Worm (Caenorhabditis elegans) whole organism, L4 larva: ENCODE data around the gene F54E7.9.

Experiments
- D1046.2 ChIP-seq: fragments of 200-800 bp; sonication (Bioruptor generic); IDR thresholded peaks from 2 replicates; pipeline ENCODE4 v1.3.6; 2022; ENCODE audit warnings: missing genetic modification characterization, missing compliant biosample characterization
- F10B5.3 ChIP-seq: sonication (generic microtip); optimal IDR thresholded peaks from 2 replicates; lab custom pipeline; 2016; ENCODE audit warnings: mild to moderate bottlenecking, missing genetic modification characterization, missing compliant biosample characterization
- F37D6.2 ChIP-seq: sonication (generic microtip); optimal IDR thresholded peaks from 2 replicates; lab custom pipeline; 2016; ENCODE audit warnings: mild to moderate bottlenecking, missing genetic modification characterization, missing compliant biosample characterization
- Y105C5A.15 ChIP-seq: fragments of 200-800 bp; sonication (Bioruptor generic); IDR thresholded peaks from 2 replicates; pipeline ENCODE4 v1.3.6; 2022; ENCODE audit warnings: missing genetic modification characterization, missing compliant biosample characterization
- Y48G9A.11 ChIP-seq: fragments of 200-800 bp; sonication (Bioruptor generic); IDR thresholded peaks from 2 replicates; pipeline ENCODE4 v1.3.6; 2022; ENCODE audit warnings: missing genetic modification reagents, missing genetic modification characterization, missing compliant biosample characterization
- Y5F2A.4 ChIP-seq: fragments of 200-800 bp; sonication (Bioruptor generic); optimal IDR thresholded peaks from 2 replicates; lab custom pipeline; 2018; ENCODE audit warnings: mild to moderate bottlenecking, missing genetic modification characterization, missing compliant biosample characterization
- aha-1 ChIP-seq: fragments of 150-350 bp; peaks from one replicate; lab custom pipeline; 2014; ENCODE audit warnings: missing biosample characterization, missing genetic modification characterization
- arid-1 ChIP-seq: fragments of 200-800 bp; sonication (Bioruptor generic); conservative IDR thresholded peaks from 2 replicates; pipeline ENCODE4 v1.3.6; 2022; ENCODE audit warnings: missing genetic modification reagents, missing genetic modification characterization, missing compliant biosample characterization
- ceh-20 ChIP-seq: fragments of 200-800 bp; sonication (Bioruptor generic); IDR thresholded peaks from 2 replicates; pipeline ENCODE4 v1.3.6; 2022; ENCODE audit warnings: missing genetic modification reagents, missing genetic modification characterization, missing compliant biosample characterization
- ceh-28 ChIP-seq: fragments of 150-350 bp; optimal IDR thresholded peaks from 2 replicates; lab custom pipeline; 2014; ENCODE audit warnings: missing biosample characterization, missing genetic modification reagents, missing genetic modification characterization
- ceh-32 ChIP-seq: sonication (generic microtip); optimal IDR thresholded peaks from 2 replicates; lab custom pipeline; 2016; ENCODE audit warnings: mild to moderate bottlenecking, missing genetic modification characterization, missing compliant biosample characterization; ENCODE audit not compliant: poor library complexity
- ces-1 ChIP-seq: fragments of 150-350 bp; sonication (generic microtip); optimal IDR thresholded peaks from 4 replicates; lab custom pipeline; 2014; ENCODE audit warnings: missing biosample characterization, missing genetic modification reagents, missing genetic modification characterization
- ctbp-1 ChIP-seq: fragments of 200-800 bp; sonication (Bioruptor generic); IDR thresholded peaks from 2 replicates; pipeline ENCODE4 v1.3.6; 2022; ENCODE audit warnings: missing genetic modification reagents, missing genetic modification characterization, missing compliant biosample characterization
- daf-19 ChIP-seq: fragments of 200-800 bp; sonication (Bioruptor generic); conservative IDR thresholded peaks from 2 replicates; pipeline ENCODE4 v1.3.6; 2022; ENCODE audit warnings: missing genetic modification characterization, missing compliant biosample characterization
- dmd-8 ChIP-seq: fragments of 200-800 bp; sonication (Bioruptor generic); IDR thresholded peaks from 2 replicates; pipeline ENCODE4 v1.3.6; 2022; ENCODE audit warnings: missing genetic modification characterization, missing compliant biosample characterization
- dpl-1 ChIP-seq: fragments of 150-350 bp; optimal IDR thresholded peaks from 2 replicates; lab custom pipeline; 2014; ENCODE audit warnings: missing biosample characterization, missing genetic modification reagents, missing genetic modification characterization
- egl-27 ChIP-seq: sonication (generic microtip); optimal IDR thresholded peaks from 3 replicates; lab custom pipeline; 2017; ENCODE audit warnings: missing biosample characterization, missing genetic modification reagents, missing genetic modification characterization
- hif-1 ChIP-seq, 2 experiments: sonication (generic microtip); optimal IDR thresholded peaks; 2 replicates each; lab custom pipeline; 2016 to 2017; ENCODE audit warnings: missing compliant biosample characterization in 2 of 2, missing genetic modification characterization in 2 of 2, missing genetic modification reagents in 2 of 2, missing genotype in 2 of 2, mild to moderate bottlenecking in 1 of 2
- hmg-1.1 ChIP-seq: fragments of 200-800 bp; sonication (Bioruptor generic); IDR thresholded peaks from 2 replicates; pipeline ENCODE4 v1.3.6; 2022; ENCODE audit warnings: missing genetic modification reagents, missing genetic modification characterization, missing compliant biosample characterization
- jun-1 ChIP-seq: fragments of 150-350 bp; optimal IDR thresholded peaks from 2 replicates; lab custom pipeline; 2014; ENCODE audit warnings: missing biosample characterization, missing genetic modification reagents, missing genetic modification characterization
- lim-7 ChIP-seq: fragments of 200-800 bp; sonication (Bioruptor generic); IDR thresholded peaks from 2 replicates; pipeline ENCODE4 v1.3.6; 2022; ENCODE audit warnings: missing genetic modification characterization, missing compliant biosample characterization
- lin-1 ChIP-seq: fragments of 200-800 bp; sonication (Bioruptor generic); IDR thresholded peaks from 2 replicates; pipeline ENCODE4 v1.3.6; 2022; ENCODE audit warnings: missing genetic modification reagents, missing genetic modification characterization, missing compliant biosample characterization
- lin-38 ChIP-seq: fragments of 200-800 bp; sonication (Bioruptor generic); IDR thresholded peaks from 2 replicates; pipeline ENCODE4 v1.3.6; 2022; ENCODE audit warnings: missing genetic modification reagents, missing genetic modification characterization, missing compliant biosample characterization
- lin-39 ChIP-seq: fragments of 150-350 bp; optimal IDR thresholded peaks from 2 replicates; lab custom pipeline; 2014; ENCODE audit warnings: missing biosample characterization, missing genetic modification reagents, missing genetic modification characterization
- madf-5 ChIP-seq, 2 experiments: fragments of 200-800 bp; sonication (Bioruptor generic); IDR thresholded peaks; 2 replicates each; pipeline ENCODE4 v1.3.6; 2022; ENCODE audit warnings: missing compliant biosample characterization in 2 of 2, missing genetic modification characterization in 2 of 2
- mdl-1 ChIP-seq, 2 experiments: fragments of 150-350 bp in 1 of 2; sonication (generic microtip) in 1 of 2; optimal IDR thresholded peaks; 2 replicates each; lab custom pipeline; 2014 to 2017; ENCODE audit warnings: missing biosample characterization in 2 of 2, missing genetic modification characterization in 2 of 2
- mep-1 ChIP-seq: fragments of 150-350 bp; sonication (generic microtip); optimal IDR thresholded peaks from 3 replicates; lab custom pipeline; 2014; ENCODE audit warnings: missing biosample characterization, missing genetic modification characterization
- mxl-2 ChIP-seq: fragments of 200-800 bp; sonication (Bioruptor generic); conservative IDR thresholded peaks from 2 replicates; pipeline ENCODE4 v1.3.6; 2022; ENCODE audit warnings: missing genetic modification reagents, missing genetic modification characterization, missing compliant biosample characterization
- nhr-10 ChIP-seq: fragments of 150-350 bp; optimal IDR thresholded peaks from 2 replicates; lab custom pipeline; 2014; ENCODE audit warnings: missing biosample characterization, missing genetic modification characterization
- nhr-25 ChIP-seq: sonication (generic microtip); optimal IDR thresholded peaks from 2 replicates; lab custom pipeline; 2017; ENCODE audit warnings: missing genetic modification characterization, mild to moderate bottlenecking, missing compliant biosample characterization, antibody characterized with exemption, moderate library complexity, borderline replicate concordance; ENCODE audit not compliant: insufficient read depth
- nhr-28 ChIP-seq: fragments of 150-350 bp; optimal IDR thresholded peaks from 2 replicates; lab custom pipeline; 2014; ENCODE audit warnings: missing biosample characterization, missing genetic modification characterization
- nhr-41 ChIP-seq: fragments of 200-800 bp; sonication (Bioruptor generic); IDR thresholded peaks from 2 replicates; pipeline ENCODE4 v1.3.6; 2022; ENCODE audit warnings: missing genetic modification reagents, missing genetic modification characterization, missing compliant biosample characterization
- nhr-42 ChIP-seq: fragments of 200-800 bp; sonication (Bioruptor generic); IDR thresholded peaks from 2 replicates; pipeline ENCODE4 v1.3.6; 2022; ENCODE audit warnings: missing genetic modification characterization, missing compliant biosample characterization
- nhr-48 ChIP-seq: sonication (generic microtip); optimal IDR thresholded peaks from 2 replicates; lab custom pipeline; 2016; ENCODE audit warnings: mild to moderate bottlenecking, missing genetic modification characterization, missing compliant biosample characterization
- pha-4 ChIP-seq, 2 experiments: fragments of 150-350 bp in 1 of 2; fragments of 200-800 bp in 1 of 2; sonication (Bioruptor generic) in 1 of 2; IDR thresholded peaks in 1 of 2; optimal IDR thresholded peaks in 1 of 2; 2 replicates each; pipeline versions ENCODE4 v1.3.6 to Lab custom; 2014 to 2022; ENCODE audit warnings: missing genetic modification characterization in 2 of 2, missing genetic modification reagents in 2 of 2, missing biosample characterization in 1 of 2, missing compliant biosample characterization in 1 of 2
- rbr-2 ChIP-seq: sonication (generic microtip); optimal IDR thresholded peaks from 2 replicates; lab custom pipeline; 2016; ENCODE audit warnings: missing genotype, missing genetic modification characterization, missing compliant biosample characterization
- sdz-12 ChIP-seq: fragments of 200-800 bp; sonication (Bioruptor generic); optimal IDR thresholded peaks from 2 replicates; lab custom pipeline; 2018; ENCODE audit warnings: mild to moderate bottlenecking, missing genetic modification characterization, missing compliant biosample characterization
- set-16 ChIP-seq: fragments of 200-800 bp; sonication (Bioruptor generic); IDR thresholded peaks from 2 replicates; pipeline ENCODE4 v1.3.6; 2022; ENCODE audit warnings: missing genetic modification reagents, missing genetic modification characterization, missing compliant biosample characterization
- skn-1 ChIP-seq: fragments of 150-350 bp; optimal IDR thresholded peaks from 2 replicates; lab custom pipeline; 2014; ENCODE audit warnings: missing biosample characterization, missing genetic modification characterization
- snpc-1.2 ChIP-seq: fragments of 200-800 bp; sonication (Bioruptor generic); IDR thresholded peaks from 2 replicates; pipeline ENCODE4 v1.3.6; 2022; ENCODE audit warnings: missing genetic modification reagents, missing genetic modification characterization, missing compliant biosample characterization
- snpc-4 ChIP-seq: fragments of 150-350 bp; optimal IDR thresholded peaks from 2 replicates; lab custom pipeline; 2014; ENCODE audit warnings: missing biosample characterization, missing genetic modification characterization
- spr-1 ChIP-seq: sonication (generic microtip); optimal IDR thresholded peaks from 2 replicates; lab custom pipeline; 2016; ENCODE audit warnings: mild to moderate bottlenecking, missing genetic modification characterization, missing compliant biosample characterization
- tag-97 ChIP-seq: fragments of 200-800 bp; sonication (Bioruptor generic); IDR thresholded peaks from 2 replicates; pipeline ENCODE4 v1.3.6; 2022; ENCODE audit warnings: missing genetic modification characterization, missing compliant biosample characterization
- unc-130 ChIP-seq: sonication (generic microtip); optimal IDR thresholded peaks from 2 replicates; lab custom pipeline; 2016; ENCODE audit warnings: missing genetic modification reagents, missing genetic modification characterization, missing compliant biosample characterization
- unc-39 ChIP-seq: sonication (generic microtip); optimal IDR thresholded peaks from 2 replicates; lab custom pipeline; 2017; ENCODE audit warnings: missing biosample characterization, missing genetic modification characterization
- unc-62 ChIP-seq, 3 experiments: fragments of 150-350 bp in 1 of 3; sonication (generic microtip); optimal IDR thresholded peaks in 2 of 3; peaks in 1 of 3; 1 replicate in 1 of 3; 2 replicates in 2 of 3; lab custom pipeline; 2014 to 2017; ENCODE audit warnings: missing biosample characterization in 3 of 3, missing genetic modification characterization in 3 of 3, missing genetic modification reagents in 3 of 3, missing genotype in 1 of 3
- zfp-3 ChIP-seq: fragments of 200-800 bp; sonication (Bioruptor generic); conservative IDR thresholded peaks from 2 replicates; pipeline ENCODE4 v1.3.6; 2022; ENCODE audit warnings: missing genetic modification reagents, missing genetic modification characterization, missing compliant biosample characterization
- zip-11 ChIP-seq: fragments of 200-800 bp; sonication (Bioruptor generic); IDR thresholded peaks from 2 replicates; pipeline ENCODE4 v1.3.6; 2022; ENCODE audit warnings: missing genetic modification characterization, missing compliant biosample characterization
- ztf-11 ChIP-seq: fragments of 150-350 bp; optimal IDR thresholded peaks from 2 replicates; lab custom pipeline; 2014; ENCODE audit warnings: missing biosample characterization, missing genetic modification characterization
- ztf-7 ChIP-seq: fragments of 150-350 bp; optimal IDR thresholded peaks from 2 replicates; lab custom pipeline; 2014; ENCODE audit warnings: missing biosample characterization, missing genetic modification characterization

F54E7.9 gene

ce11 chrIII:5680141-5680540 is 2.5 kb upstream of the F54E7.9 start, which contains the start of gene pst-2 (continued):
- TF ChIP-seq snpc-1.2 (GFP tag; lab: Robert Waterston, UW) (peak; percentile 21; the same call in 1 of the 2 replicates), lim-7 (GFP tag; lab: Robert Waterston, UW) (no peak), mep-1 (tag; lab: Kevin White, UChicago) (no peak), ceh-32 (no peak), hif-1 (tag; optimal IDR thresholded peaks at IDR 0.05; lab: Kevin White, UChicago) (no peak), pha-4 (GFP tag; IDR thresholded peaks at IDR 0.05; lab: Robert Waterston, UW) (peak; percentile 18; the same call in 1 of the 2 replicates), pha-4 (tag; optimal IDR thresholded peaks at IDR 0.05; lab: Kevin White, UChicago) (no peak), mxl-2 (GFP tag; lab: Robert Waterston, UW) (no peak), nhr-41 (no peak), Y105C5A.15 (GFP tag; lab: Robert Waterston, UW) (no peak), unc-130 (GFP tag; lab: Kevin White, UChicago) (peak; percentile 19), nhr-25 (no peak), hmg-1.1 (no peak), ceh-20 (GFP tag; lab: Robert Waterston, UW) (no peak), daf-19 (GFP tag; lab: Robert Waterston, UW) (no peak), arid-1 (GFP tag; lab: Robert Waterston, UW) (peak; percentile 31; the same call in 1 of the 2 replicates), dmd-8 (GFP tag; lab: Robert Waterston, UW) (0 out of 2 replicates have a peak, but pooled peaks have one; percentile 16), D1046.2 (GFP tag; lab: Robert Waterston, UW) (no peak), unc-39 (tag; lab: Kevin White, UChicago) (no peak), tag-97 (GFP tag; lab: Robert Waterston, UW) (no peak), spr-1 (tag; lab: Kevin White, UChicago) (no peak), aha-1 (no peak), lin-39 (tag; lab: Kevin White, UChicago) (no peak), jun-1 (tag; lab: Kevin White, UChicago) (no peak), mdl-1 (tag; optimal IDR thresholded peaks at IDR 0.05; lab: Kevin White, UChicago) (no peak), ces-1 (GFP tag; lab: Kevin White, UChicago) (no peak), set-16 (no peak), ztf-7 (tag; lab: Kevin White, UChicago) (no peak), snpc-4 (no peak), nhr-28 (tag; lab: Kevin White, UChicago) (no peak), sdz-12 (GFP tag; lab: Kevin White, UChicago) (no peak), ceh-28 (no peak), ztf-11 (no peak), nhr-48 (no peak), lin-1 (GFP tag; lab: Robert Waterston, UW) (no peak), Y48G9A.11 (GFP tag; lab: Robert Waterston, UW) (peak; percentile 69), madf-5 (GFP tag; IDR thresholded peaks at IDR 0.05; lab: Robert Waterston, UW) (no peak)

- TF ChIP-seq unc-130 (GFP tag; lab: Kevin White, UChicago) (peak; percentile 89), egl-27 (tag; lab: Kevin White, UChicago) (no peak), ctbp-1 (peak; percentile 95), dmd-8 (GFP tag; lab: Robert Waterston, UW) (no peak), F37D6.2 (tag; lab: Kevin White, UChicago) (peak; percentile 93), pha-4 (GFP tag; IDR thresholded peaks at IDR 0.05; lab: Robert Waterston, UW) (peak; percentile 94), pha-4 (tag; optimal IDR thresholded peaks at IDR 0.05; lab: Kevin White, UChicago) (peak; percentile 99), lin-38 (peak; percentile 100), hmg-1.1 (peak; percentile 98), ceh-28 (peak; percentile 27), zfp-3 (GFP tag; lab: Robert Waterston, UW) (peak; percentile 96), rbr-2 (tag; lab: Kevin White, UChicago) (peak; percentile 98), F10B5.3 (tag; lab: Kevin White, UChicago) (peak; percentile 72), hif-1 (tag; optimal IDR thresholded peaks at IDR 0.05; lab: Kevin White, UChicago) (peak; percentile 49 to 92), snpc-4 (peak; percentile 58), aha-1 (peak; percentile 100), Y5F2A.4 (GFP tag; lab: Kevin White, UChicago) (peak; percentile 48), unc-62 (GFP tag; optimal IDR thresholded peaks at IDR 0.05 in 1 of 2; lab: Kevin White, UChicago) (peak in 1 of 2 experiments; percentile 100), unc-62 (tag; optimal IDR thresholded peaks at IDR 0.05; lab: Kevin White, UChicago) (no peak), zip-11 (GFP tag; lab: Robert Waterston, UW) (no peak), nhr-10 (peak; percentile 65), nhr-42 (peak; percentile 96), dpl-1 (peak; percentile 99), skn-1 (tag; lab: Kevin White, UChicago) (no peak)
These were observed 1.2 kb upstream of the F54E7.9 start, which contains the start of the genes ska-3 and rps-12 for ce11 chrIII:5678935-5679334. ska-3 (minus strand) TSS chrIII:5679005. rps-12 (plus strand) TSS chrIII:5679298.
